Fruit fly (Drosophila melanogaster): ENCODE measurements around the gene CG32264.

- TF ChIP-seq Myc (optimal IDR thresholded peaks at IDR 0.05) (no peak), h (optimal IDR thresholded peaks at IDR 0.05) (no peak), Sin3A (optimal IDR thresholded peaks at IDR 0.05) (no peak), psq (optimal IDR thresholded peaks at IDR 0.05) (no peak), ttk (optimal IDR thresholded peaks at IDR 0.05) (no peak)
Observed at dm6 chr3L:3786344-3787076, 19.7 kb downstream of the CG32264 start.

Measured in Kc167 (cell line).